Fruit fly (Drosophila melanogaster): ENCODE measurements around the gene MED24.

The MED24 gene

DNA sequence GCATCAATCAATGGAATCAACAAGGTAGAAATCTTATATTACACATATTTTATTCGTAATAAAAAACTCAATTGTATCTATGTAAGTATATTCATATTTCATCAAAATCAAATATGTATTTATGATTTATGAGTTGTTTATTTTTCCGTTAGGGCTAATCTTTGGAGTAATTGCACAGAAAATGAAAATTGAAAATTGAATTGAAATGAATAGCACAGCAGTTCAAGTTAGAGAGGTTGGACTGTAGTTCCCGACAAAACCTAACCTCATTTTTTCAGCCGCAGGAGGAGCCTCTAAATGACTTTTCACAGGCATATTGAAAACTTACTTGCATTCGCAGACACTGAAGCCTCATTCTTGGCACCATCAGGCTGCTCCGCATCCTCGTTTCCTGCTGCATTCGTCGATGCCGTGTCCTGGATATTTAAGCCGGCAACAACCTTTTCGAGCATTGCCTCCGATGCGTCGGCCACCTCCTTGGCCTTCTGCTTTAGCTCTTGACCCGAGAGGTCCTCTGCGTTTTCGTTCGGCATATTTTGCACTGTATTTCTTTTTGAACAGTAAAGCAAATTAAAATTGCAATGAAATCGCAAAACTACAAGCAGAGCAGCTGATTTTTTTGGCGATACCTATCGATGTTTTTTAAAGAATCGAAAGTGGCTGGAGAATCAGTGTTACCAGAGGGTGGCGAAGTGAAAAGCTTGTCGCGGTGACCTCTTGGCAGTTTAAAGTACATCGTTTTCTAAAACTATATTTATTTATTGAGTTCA lies 13.1 kb upstream of the MED24 start, which contains the start of gene Nmt (continued):
- TF ChIP-seq ATbp (GFP tag; optimal IDR thresholded peaks at IDR 0.05) (no peak), CG17328 (GFP tag; IDR thresholded peaks at IDR 0.05) (peak; percentile 29; the same call in 1 of the 2 replicates), peb (GFP tag; IDR thresholded peaks at IDR 0.05) (no peak), Dip3 (GFP tag; optimal IDR thresholded peaks at IDR 0.05) (peak; percentile 4), Side (GFP tag; optimal IDR thresholded peaks at IDR 0.05) (no peak), cato (GFP tag; optimal IDR thresholded peaks at IDR 0.05; ENCODE audit: borderline replicate concordance) (no peak), crol (GFP tag; IDR thresholded peaks at IDR 0.05) (no peak), ase (GFP tag; IDR thresholded peaks at IDR 0.05) (no peak), CG31365 (tag; optimal IDR thresholded peaks at IDR 0.05) (no peak), bab2 (GFP tag; optimal IDR thresholded peaks at IDR 0.05) (no peak), phol (tag; optimal IDR thresholded peaks at IDR 0.05) (peak; percentile 10), Dref (GFP tag; IDR thresholded peaks at IDR 0.05) (peak; percentile 75), Stat92E (GFP tag; optimal IDR thresholded peaks at IDR 0.05) (no peak), E2f2 (GFP tag; IDR thresholded peaks at IDR 0.05) (peak; percentile 86), lbe (GFP tag; optimal IDR thresholded peaks at IDR 0.05) (no peak), CG12155 (GFP tag; optimal IDR thresholded peaks at IDR 0.05) (peak; percentile 1), CG12942 (GFP tag; optimal IDR thresholded peaks at IDR 0.05) (peak; percentile 14), CkIIα-i1 (GFP tag; IDR thresholded peaks at IDR 0.05) (no peak), CG15479 (GFP tag; optimal IDR thresholded peaks at IDR 0.05) (no peak), CG10462 (GFP tag; optimal IDR thresholded peaks at IDR 0.05) (no peak), Hr51 (GFP tag; optimal IDR thresholded peaks at IDR 0.05) (no peak), gce (GFP tag; IDR thresholded peaks at IDR 0.05) (no peak), CG10209 (GFP tag; optimal IDR thresholded peaks at IDR 0.05) (peak; percentile 36), CG3995 (GFP tag; optimal IDR thresholded peaks at IDR 0.05) (peak; percentile 52), chinmo (GFP tag; IDR thresholded peaks at IDR 0.05; ENCODE audit: partially characterized antibody) (peak; percentile 78; the same call in 3 of the 4 replicates), Doc2 (GFP tag; IDR thresholded peaks at IDR 0.05) (no peak), CG9797 (GFP tag; optimal IDR thresholded peaks at IDR 0.05) (peak; percentile 67), CG30403 (GFP tag; optimal IDR thresholded peaks at IDR 0.05) (peak; percentile 46), cwo (GFP tag; optimal IDR thresholded peaks at IDR 0.05) (no peak), dm (GFP tag; optimal IDR thresholded peaks at IDR 0.05) (no peak), CG18764 (GFP tag; optimal IDR thresholded peaks at IDR 0.05) (no peak), Med (GFP tag) (peak; percentile 79), inv (GFP tag; IDR thresholded peaks at IDR 0.05; ENCODE audit: partially characterized antibody) (peak; percentile 66), CG14441 (GFP tag; IDR thresholded peaks at IDR 0.05) (no peak), CG6654 (GFP tag; optimal IDR thresholded peaks at IDR 0.05) (no peak), CG10565 (GFP tag; optimal IDR thresholded peaks at IDR 0.05) (no peak), CG2129 (GFP tag; IDR thresholded peaks at IDR 0.05; ENCODE audit: partially characterized antibody) (peak; percentile 59), insv (GFP tag; optimal IDR thresholded peaks at IDR 0.05) (no peak), z (GFP tag; IDR thresholded peaks at IDR 0.05) (no peak), MTF-1 (GFP tag; optimal IDR thresholded peaks at IDR 0.05; ENCODE audit: borderline replicate concordance) (no peak), CG3065 (GFP tag; optimal IDR thresholded peaks at IDR 0.05) (no peak), gsb-n (tag; optimal IDR thresholded peaks at IDR 0.05) (no peak), h (optimal IDR thresholded peaks at IDR 0.05) (no peak), CG11093 (GFP tag; IDR thresholded peaks at IDR 0.05) (0 out of 3 replicates have a peak, but pooled peaks have one; percentile 11), Abd-B (GFP tag; optimal IDR thresholded peaks at IDR 0.05) (no peak), Ets65A (GFP tag) (peak; percentile 90), CG4360 (GFP tag; IDR thresholded peaks at IDR 0.05) (no peak)

All from whole organism, embryonic.